Worm (Caenorhabditis elegans) whole organism, L1 larva: Measurements from ENCODE around the gene dap-3.

Experiments
- mdl-1 ChIP-seq, 2 experiments: fragments of 150-350 bp; optimal IDR thresholded peaks; 2 replicates each; lab custom pipeline; 2014 to 2017; ENCODE audit warnings: missing biosample characterization in 2 of 2, missing genetic modification characterization in 2 of 2, inconsistent platforms in 1 of 2
- nhr-20 ChIP-seq: sonication (generic microtip); optimal IDR thresholded peaks from 2 replicates; lab custom pipeline; 2016; ENCODE audit warnings: mild to moderate bottlenecking, missing genetic modification characterization, missing compliant biosample characterization
- snpc-4 ChIP-seq: fragments of 150-350 bp; optimal IDR thresholded peaks from 2 replicates; lab custom pipeline; 2014; ENCODE audit warnings: missing biosample characterization, missing genetic modification characterization
- vab-15 ChIP-seq: sonication (generic microtip); optimal IDR thresholded peaks from 2 replicates; lab custom pipeline; 2017; ENCODE audit warnings: missing genotype, mild to moderate bottlenecking, missing genetic modification characterization, missing compliant biosample characterization

DNA sequence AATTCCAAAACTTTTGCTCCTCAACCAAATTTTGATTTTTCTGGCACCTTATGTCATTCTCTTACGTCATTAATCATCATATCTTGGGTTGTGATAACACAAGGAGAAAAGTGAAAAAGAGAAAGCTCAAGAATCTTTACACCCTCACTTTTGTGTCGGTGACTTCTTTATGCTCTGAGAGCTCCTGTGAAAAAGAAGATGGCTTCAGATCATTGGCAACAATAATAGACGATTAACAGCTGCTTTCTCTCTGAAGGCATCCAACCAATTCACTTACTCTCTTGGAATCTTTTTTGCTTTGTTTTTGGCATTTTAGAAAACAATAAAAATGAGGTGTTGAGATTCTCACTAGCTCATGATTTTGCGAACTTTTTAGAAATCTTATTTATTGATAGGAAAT lies 11.4 kb upstream of the dap-3 start:
- TF ChIP-seq nhr-20 (no peak), snpc-4 (tag; lab: Kevin White, UChicago) (no peak), mdl-1 (tag; optimal IDR thresholded peaks at IDR 0.05; lab: Kevin White, UChicago) (no peak), vab-15 (tag; lab: Kevin White, UChicago) (no peak)
